Worm (Caenorhabditis elegans): ENCODE measurements around the gene grd-7.
A peak's percentile ranks its signal among the peaks of the same experiment; 100 is the strongest.

grd-7 gene

ce11 chrX:7232158-7232822 lies 37.0 kb downstream of the grd-7 start:
- no peak for TF ChIP-seq tra-4 (tag; optimal IDR thresholded peaks at IDR 0.05)
- TF ChIP-seq ama-1 (optimal IDR thresholded peaks at IDR 0.05), result no peak
- no peak for TF ChIP-seq ceh-13 (GFP tag; optimal IDR thresholded peaks at IDR 0.05)
- TF ChIP-seq ets-7 (tag; optimal IDR thresholded peaks at IDR 0.05), result no peak
- TF ChIP-seq B0310.2 (tag; optimal IDR thresholded peaks at IDR 0.05), result no peak
- TF ChIP-seq sea-1 (GFP tag; conservative IDR thresholded peaks at IDR 0.05), result no peak
- no peak for TF ChIP-seq pes-1 (GFP tag; IDR thresholded peaks at IDR 0.05)
- peak; percentile 20 for TF ChIP-seq ceh-36 (tag; optimal IDR thresholded peaks at IDR 0.05)

- TF ChIP-seq F13C5.2 (tag; optimal IDR thresholded peaks at IDR 0.05), result no peak
- TF ChIP-seq ets-7 (tag; optimal IDR thresholded peaks at IDR 0.05), result no peak
- no peak for TF ChIP-seq scrt-1 (GFP tag; IDR thresholded peaks at IDR 0.05)
- TF ChIP-seq ama-1 (optimal IDR thresholded peaks at IDR 0.05), result no peak
- no peak for TF ChIP-seq tbx-37 (GFP tag; conservative IDR thresholded peaks at IDR 0.05)
- no peak for TF ChIP-seq ceh-36 (tag; optimal IDR thresholded peaks at IDR 0.05)
- no peak for TF ChIP-seq pes-1 (GFP tag; IDR thresholded peaks at IDR 0.05)
- no peak for TF ChIP-seq hmg-4 (GFP tag; optimal IDR thresholded peaks at IDR 0.05)
- no peak for TF ChIP-seq flt-1 (GFP tag; IDR thresholded peaks at IDR 0.05)
- TF ChIP-seq B0310.2 (tag; optimal IDR thresholded peaks at IDR 0.05), result no peak
- no peak for TF ChIP-seq tra-4 (tag; optimal IDR thresholded peaks at IDR 0.05)
- no peak for TF ChIP-seq aly-1 (tag; optimal IDR thresholded peaks at IDR 0.05)
- TF ChIP-seq hmbx-1 (tag; optimal IDR thresholded peaks at IDR 0.05), result no peak
- TF ChIP-seq sea-1 (GFP tag; conservative IDR thresholded peaks at IDR 0.05), result no peak
- TF ChIP-seq hnd-1 (tag; optimal IDR thresholded peaks at IDR 0.05), result no peak
- no peak for TF ChIP-seq tbx-11 (GFP tag; IDR thresholded peaks at IDR 0.05)
- no peak for TF ChIP-seq ceh-13 (GFP tag; optimal IDR thresholded peaks at IDR 0.05)
These were observed 38.4 kb downstream of the grd-7 start for ce11 chrX:7230877-7231276.

ce11 chrX:7230321-7230720 lies 39.0 kb downstream of the grd-7 start:
- TF ChIP-seq tbx-37 (GFP tag; conservative IDR thresholded peaks at IDR 0.05) (no peak), F13C5.2 (tag; optimal IDR thresholded peaks at IDR 0.05) (no peak), tra-4 (tag; optimal IDR thresholded peaks at IDR 0.05) (no peak), ceh-36 (tag; optimal IDR thresholded peaks at IDR 0.05) (no peak), ets-7 (tag; optimal IDR thresholded peaks at IDR 0.05) (no peak), aly-1 (tag; optimal IDR thresholded peaks at IDR 0.05) (no peak), B0310.2 (tag; optimal IDR thresholded peaks at IDR 0.05) (no peak), ama-1 (optimal IDR thresholded peaks at IDR 0.05) (no peak), pes-1 (GFP tag; IDR thresholded peaks at IDR 0.05) (no peak), sea-1 (GFP tag; conservative IDR thresholded peaks at IDR 0.05) (no peak), flt-1 (GFP tag; IDR thresholded peaks at IDR 0.05) (no peak), ceh-13 (GFP tag; optimal IDR thresholded peaks at IDR 0.05) (no peak), tbx-11 (GFP tag; IDR thresholded peaks at IDR 0.05) (no peak), scrt-1 (GFP tag; IDR thresholded peaks at IDR 0.05) (no peak), hmg-4 (GFP tag; optimal IDR thresholded peaks at IDR 0.05) (no peak), hnd-1 (tag; optimal IDR thresholded peaks at IDR 0.05) (no peak), hmbx-1 (tag; optimal IDR thresholded peaks at IDR 0.05) (no peak)

DNA sequence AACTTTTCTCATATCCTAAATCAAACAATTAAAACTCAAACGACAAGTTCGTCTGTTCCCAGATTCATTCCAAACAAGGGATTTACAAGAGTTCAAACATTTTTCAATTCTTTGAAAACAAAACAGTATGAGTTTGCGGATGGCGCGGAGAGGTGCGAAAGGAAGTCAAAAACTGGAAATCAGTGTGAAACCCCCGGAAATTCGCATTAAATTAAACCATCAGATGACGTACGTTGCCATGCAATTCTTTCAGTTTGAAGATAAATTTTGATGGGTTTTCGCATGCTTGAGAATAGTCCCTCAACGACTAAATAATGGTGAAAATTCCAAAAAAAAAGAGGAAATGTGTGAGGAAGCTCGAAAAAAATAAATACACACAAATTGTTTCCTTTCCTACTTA lies 39.9 kb downstream of the grd-7 start:
- TF ChIP-seq hmg-4 (GFP tag; optimal IDR thresholded peaks at IDR 0.05), result no peak
- no peak for TF ChIP-seq pes-1 (GFP tag; IDR thresholded peaks at IDR 0.05)
- no peak for TF ChIP-seq ama-1 (optimal IDR thresholded peaks at IDR 0.05)
- no peak for TF ChIP-seq hnd-1 (tag; optimal IDR thresholded peaks at IDR 0.05)
- no peak for TF ChIP-seq sea-1 (GFP tag; conservative IDR thresholded peaks at IDR 0.05)
- TF ChIP-seq B0310.2 (tag; optimal IDR thresholded peaks at IDR 0.05), result no peak
- TF ChIP-seq tbx-37 (GFP tag; conservative IDR thresholded peaks at IDR 0.05), result no peak
- no peak for TF ChIP-seq tra-4 (tag; optimal IDR thresholded peaks at IDR 0.05)
- TF ChIP-seq tbx-11 (GFP tag; IDR thresholded peaks at IDR 0.05), result no peak
- TF ChIP-seq hmbx-1 (tag; optimal IDR thresholded peaks at IDR 0.05), result no peak

DNA sequence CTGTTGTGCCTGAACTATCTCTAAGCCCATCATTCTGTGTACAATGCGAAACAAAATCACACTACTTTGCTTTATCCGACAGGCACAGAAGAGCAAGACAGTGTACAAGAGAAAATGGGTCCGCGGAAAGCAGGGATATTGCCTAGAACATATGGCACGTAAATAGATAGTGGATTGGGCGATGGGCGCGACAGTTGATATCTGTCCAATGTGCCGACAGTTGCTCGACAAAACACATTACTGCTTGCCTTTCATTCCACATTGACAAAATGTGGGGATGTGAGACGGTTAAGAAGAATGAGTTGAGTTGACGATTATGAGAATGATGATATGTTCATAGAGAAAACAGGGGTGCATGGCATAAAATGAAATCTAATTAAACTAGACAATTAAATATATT lies 44.3 kb downstream of the grd-7 start:
- no peak for TF ChIP-seq ceh-36 (tag; optimal IDR thresholded peaks at IDR 0.05)
- no peak for TF ChIP-seq tbx-37 (GFP tag; conservative IDR thresholded peaks at IDR 0.05)
- no peak for TF ChIP-seq hnd-1 (tag; optimal IDR thresholded peaks at IDR 0.05)
- no peak for TF ChIP-seq hmg-4 (GFP tag; optimal IDR thresholded peaks at IDR 0.05)
- TF ChIP-seq ama-1 (optimal IDR thresholded peaks at IDR 0.05), result no peak
- no peak for TF ChIP-seq scrt-1 (GFP tag; IDR thresholded peaks at IDR 0.05)
- TF ChIP-seq ceh-13 (GFP tag; optimal IDR thresholded peaks at IDR 0.05), result no peak
- TF ChIP-seq F13C5.2 (tag; optimal IDR thresholded peaks at IDR 0.05), result no peak
- no peak for TF ChIP-seq hmbx-1 (tag; optimal IDR thresholded peaks at IDR 0.05)
- TF ChIP-seq sea-1 (GFP tag; conservative IDR thresholded peaks at IDR 0.05), result no peak
- TF ChIP-seq tbx-11 (GFP tag; IDR thresholded peaks at IDR 0.05), result no peak
- TF ChIP-seq pes-1 (GFP tag; IDR thresholded peaks at IDR 0.05), result no peak
- TF ChIP-seq ets-7 (tag; optimal IDR thresholded peaks at IDR 0.05), result no peak
- TF ChIP-seq aly-1 (tag; optimal IDR thresholded peaks at IDR 0.05), result no peak
- TF ChIP-seq B0310.2 (tag; optimal IDR thresholded peaks at IDR 0.05), result no peak
- no peak for TF ChIP-seq tra-4 (tag; optimal IDR thresholded peaks at IDR 0.05)
- TF ChIP-seq flt-1 (GFP tag; IDR thresholded peaks at IDR 0.05), result no peak

DNA sequence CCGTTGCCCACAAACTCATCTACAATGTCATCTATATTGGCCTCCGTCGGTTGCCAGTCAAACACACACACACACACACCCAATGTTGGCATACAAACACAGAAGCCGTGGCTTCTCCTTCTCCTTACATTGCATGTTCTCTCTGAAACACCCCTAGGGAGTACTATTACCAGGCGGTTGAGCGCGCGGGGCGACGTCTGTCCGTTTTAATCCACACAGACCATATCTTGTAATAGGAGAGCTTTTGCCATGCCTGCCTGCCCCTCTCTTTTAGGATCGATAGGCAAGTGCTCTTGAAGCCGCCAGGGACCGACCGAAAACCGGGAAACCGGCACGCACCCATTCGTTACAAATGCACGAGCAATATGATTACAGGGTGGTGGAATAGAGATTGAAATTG lies 44.8 kb downstream of the grd-7 start:
- TF ChIP-seq pes-1 (GFP tag; IDR thresholded peaks at IDR 0.05) (peak; percentile 29; the same call in 1 of the 2 replicates), scrt-1 (GFP tag; IDR thresholded peaks at IDR 0.05) (no peak), ama-1 (optimal IDR thresholded peaks at IDR 0.05) (no peak), hnd-1 (tag; optimal IDR thresholded peaks at IDR 0.05) (no peak), tbx-11 (GFP tag; IDR thresholded peaks at IDR 0.05) (no peak), tbx-37 (GFP tag; conservative IDR thresholded peaks at IDR 0.05) (no peak), F13C5.2 (tag; optimal IDR thresholded peaks at IDR 0.05) (no peak)

- TF ChIP-seq sea-1 (GFP tag; conservative IDR thresholded peaks at IDR 0.05) (0 out of 2 replicates have a peak, but pooled peaks have one; percentile 20), B0310.2 (tag; optimal IDR thresholded peaks at IDR 0.05) (no peak), ceh-36 (tag; optimal IDR thresholded peaks at IDR 0.05) (peak; percentile 34)
These were observed 46.9 kb downstream of the grd-7 start for ce11 chrX:7222383-7222782.

All from whole organism, early embryonic.